Fruit fly (Drosophila melanogaster) whole organism, embryonic: ENCODE measurements around the gene CG14795.

Experiments
- Awh ChIP-seq: fragments of 200-800 bp; sonication (Bioruptor generic); IDR thresholded peaks from 2 replicates; pipeline ENCODE4, ENCODE4 v1.3.6; 2022; ENCODE audit warnings: missing biosample characterization, missing genetic modification characterization
- CG1024 ChIP-seq: fragments of 200-800 bp; sonication (Bioruptor generic); IDR thresholded peaks from 2 replicates; pipeline ENCODE4 v1.3.6; 2022; ENCODE audit warnings: missing biosample characterization, missing genetic modification characterization
- CG13123 ChIP-seq: fragments of 200-800 bp; sonication (Bioruptor generic); optimal IDR thresholded peaks from 2 replicates; lab custom pipeline; 2016; ENCODE audit warnings: missing biosample characterization, missing genetic modification characterization
- CG13296 ChIP-seq: fragments of 200-800 bp; sonication (Bioruptor generic); optimal IDR thresholded peaks from 3 replicates; lab custom pipeline; 2018; ENCODE audit warnings: missing biosample characterization, mild to moderate bottlenecking, missing genetic modification characterization
- CG17361 ChIP-seq: fragments of 200-800 bp; sonication (Bioruptor generic); IDR thresholded peaks from 3 replicates; pipeline ENCODE4 v1.3.6; 2022; ENCODE audit warnings: missing biosample characterization, missing genetic modification characterization
- CG1792 ChIP-seq: fragments of 200-800 bp; sonication (Bioruptor generic); optimal IDR thresholded peaks from 2 replicates; lab custom pipeline; 2016; ENCODE audit warnings: missing biosample characterization, missing genetic modification characterization
- CG2116 ChIP-seq: fragments of 200-800 bp; sonication (Bioruptor generic); optimal IDR thresholded peaks from 3 replicates; lab custom pipeline; 2018; ENCODE audit warnings: missing biosample characterization, mild to moderate bottlenecking, missing genetic modification characterization
- CG2120 ChIP-seq: fragments of 200-800 bp; sonication (Bioruptor generic); optimal IDR thresholded peaks from 3 replicates; lab custom pipeline; 2016; ENCODE audit warnings: missing biosample characterization, missing genetic modification characterization
- CG8359 ChIP-seq: fragments of 200-800 bp; sonication (Bioruptor generic); optimal IDR thresholded peaks from 2 replicates; lab custom pipeline; 2017; ENCODE audit warnings: missing biosample characterization, mild to moderate bottlenecking, missing genetic modification characterization, borderline replicate concordance
- CG9609 ChIP-seq: fragments of 200-800 bp; sonication (Bioruptor generic); optimal IDR thresholded peaks from 3 replicates; lab custom pipeline; 2016; ENCODE audit warnings: missing biosample characterization, missing genetic modification characterization
- CHES-1-like ChIP-seq: fragments of 200-800 bp; sonication (Bioruptor generic); optimal IDR thresholded peaks from 2 replicates; lab custom pipeline; 2016; ENCODE audit warnings: missing biosample characterization, missing genetic modification characterization
- D ChIP-seq, 2 experiments: fragments of 200-800 bp in 1 of 2; fragments of >200 bp in 1 of 2; sonication (Bioruptor generic) in 1 of 2; optimal IDR thresholded peaks; 2 replicates in 1 of 2; 3 replicates in 1 of 2; lab custom pipeline; 2017; ENCODE audit warnings: mild to moderate bottlenecking in 1 of 2, missing biosample characterization in 1 of 2, missing genetic modification characterization in 1 of 2, missing genetic modification reagents in 1 of 2
- Dbx ChIP-seq: fragments of 200-800 bp; sonication (Bioruptor generic); IDR thresholded peaks from 3 replicates; pipeline ENCODE4 v1.3.6; 2022; ENCODE audit warnings: missing biosample characterization, missing genetic modification characterization
- Eip74EF ChIP-seq, 2 experiments: fragments of 200-800 bp in 1 of 2; fragments of >200 bp in 1 of 2; sonication (Bioruptor generic) in 1 of 2; optimal IDR thresholded peaks; 2 replicates each; lab custom pipeline; 2017 to 2019; ENCODE audit warnings: missing biosample characterization in 2 of 2, missing genetic modification characterization in 2 of 2, mild to moderate bottlenecking in 1 of 2, moderate library complexity in 1 of 2
- HLH4C ChIP-seq: fragments of 200-800 bp; sonication (Bioruptor generic); IDR thresholded peaks from 3 replicates; pipeline ENCODE4 v1.3.6; 2022; ENCODE audit warnings: missing biosample characterization, missing genetic modification characterization; ENCODE audit not compliant: partially characterized antibody
- HLH54F ChIP-seq: fragments of 200-800 bp; sonication (Bioruptor generic); optimal IDR thresholded peaks from 3 replicates; lab custom pipeline; 2016; ENCODE audit warnings: missing biosample characterization, missing genetic modification characterization
- Hand ChIP-seq: fragments of 200-800 bp; sonication (Bioruptor generic); optimal IDR thresholded peaks from 2 replicates; lab custom pipeline; 2017; ENCODE audit warnings: mild to moderate bottlenecking, missing biosample characterization, missing genetic modification reagents, missing genetic modification characterization
- Hmx ChIP-seq: fragments of 200-800 bp; sonication (Bioruptor generic); optimal IDR thresholded peaks from 2 replicates; lab custom pipeline; 2016; ENCODE audit warnings: missing biosample characterization, missing genetic modification characterization
- Lpt ChIP-seq: fragments of >200 bp; optimal IDR thresholded peaks from 2 replicates; lab custom pipeline; 2018; ENCODE audit warnings: missing biosample characterization, missing genetic modification characterization
- NFAT ChIP-seq: fragments of 200-800 bp; sonication (Bioruptor generic); IDR thresholded peaks from 2 replicates; pipeline ENCODE4 v1.3.6; 2022; ENCODE audit warnings: missing biosample characterization, missing genetic modification characterization
- NK7.1 ChIP-seq: fragments of 200-800 bp; sonication (Bioruptor generic); optimal IDR thresholded peaks from 3 replicates; lab custom pipeline; 2016; ENCODE audit warnings: missing biosample characterization, missing genetic modification characterization
- Nf-YA ChIP-seq: fragments of 200-800 bp; sonication (Bioruptor generic); IDR thresholded peaks from 2 replicates; pipeline ENCODE4 v1.3.6; 2022; ENCODE audit warnings: missing biosample characterization, missing genetic modification characterization
- Opbp ChIP-seq: fragments of 200-800 bp; sonication (Bioruptor generic); IDR thresholded peaks from 3 replicates; pipeline ENCODE4 v1.3.6; 2022; ENCODE audit warnings: missing biosample characterization, missing genetic modification characterization; ENCODE audit not compliant: partially characterized antibody
- TFAM ChIP-seq: fragments of 200-800 bp; sonication (Bioruptor generic); optimal IDR thresholded peaks from 2 replicates; lab custom pipeline; 2017; ENCODE audit warnings: missing biosample characterization, missing genetic modification characterization, inconsistent platforms
- abd-A ChIP-seq: fragments of 200-800 bp; sonication (Bioruptor generic); optimal IDR thresholded peaks from 3 replicates; lab custom pipeline; 2019; ENCODE audit warnings: missing biosample characterization, mild to moderate bottlenecking, missing genetic modification characterization, moderate library complexity
- amos ChIP-seq: fragments of 200-800 bp; sonication (Bioruptor generic); IDR thresholded peaks from 2 replicates; pipeline ENCODE4 v1.3.6; 2022; ENCODE audit warnings: missing biosample characterization, missing genetic modification characterization; ENCODE audit not compliant: partially characterized antibody
- bbx ChIP-seq: fragments of 200-800 bp; sonication (Bioruptor generic); IDR thresholded peaks from 2 replicates; pipeline ENCODE4 v1.3.6; 2022; ENCODE audit warnings: missing biosample characterization, missing genetic modification characterization; ENCODE audit not compliant: partially characterized antibody
- bigmax ChIP-seq: fragments of 200-800 bp; sonication (Bioruptor generic); optimal IDR thresholded peaks from 2 replicates; lab custom pipeline; 2018; ENCODE audit warnings: missing biosample characterization, mild to moderate bottlenecking, missing genetic modification characterization
- croc ChIP-seq: fragments of 200-800 bp; sonication (Bioruptor generic); conservative IDR thresholded peaks from 3 replicates; pipeline ENCODE4 v1.3.6; 2022; ENCODE audit warnings: missing biosample characterization, missing genetic modification characterization
- crp ChIP-seq, 2 experiments: fragments of 200-800 bp; sonication (Bioruptor generic); optimal IDR thresholded peaks; 2 replicates in 1 of 2; 3 replicates in 1 of 2; lab custom pipeline; 2017; ENCODE audit warnings: missing biosample characterization in 2 of 2, missing genetic modification characterization in 2 of 2, mild to moderate bottlenecking in 1 of 2, moderate library complexity in 1 of 2
- dimm ChIP-seq: fragments of 200-800 bp; sonication (Bioruptor generic); IDR thresholded peaks from 2 replicates; pipeline ENCODE4 v1.3.6; 2022; ENCODE audit warnings: missing biosample characterization, missing genetic modification characterization
- dpn ChIP-seq, 2 experiments: fragments of 200-800 bp; sonication (Bioruptor generic); optimal IDR thresholded peaks; 3 replicates each; lab custom pipeline; 2016; ENCODE audit warnings: missing biosample characterization in 2 of 2, missing genetic modification characterization in 2 of 2
- dysf ChIP-seq: fragments of 200-800 bp; sonication (Bioruptor generic); IDR thresholded peaks from 3 replicates; pipeline ENCODE4 v1.3.6; 2022; ENCODE audit warnings: missing biosample characterization, missing genetic modification characterization
- fd3F ChIP-seq: fragments of 200-800 bp; sonication (Bioruptor generic); optimal IDR thresholded peaks from 2 replicates; lab custom pipeline; 2018; ENCODE audit warnings: missing biosample characterization, mild to moderate bottlenecking, missing genetic modification characterization, moderate library complexity
- ftz-f1 ChIP-seq: fragments of 200-800 bp; sonication (Bioruptor generic); optimal IDR thresholded peaks from 2 replicates; lab custom pipeline; 2016; ENCODE audit warnings: missing biosample characterization, missing genetic modification characterization
- hbn ChIP-seq: fragments of 200-800 bp; sonication (Bioruptor generic); IDR thresholded peaks from 2 replicates; pipeline ENCODE4 v1.3.6; 2022; ENCODE audit warnings: missing biosample characterization, missing genetic modification characterization; ENCODE audit not compliant: partially characterized antibody
- kah ChIP-seq: fragments of 200-800 bp; sonication (Bioruptor generic); optimal IDR thresholded peaks from 2 replicates; lab custom pipeline; 2018; ENCODE audit warnings: missing biosample characterization, mild to moderate bottlenecking, missing genetic modification characterization
- kay ChIP-seq: fragments of 200-800 bp; sonication (Bioruptor generic); optimal IDR thresholded peaks from 2 replicates; lab custom pipeline; 2016; ENCODE audit warnings: missing biosample characterization, missing genetic modification characterization
- lab ChIP-seq: fragments of 200-800 bp; sonication (Bioruptor generic); optimal IDR thresholded peaks from 3 replicates; lab custom pipeline; 2017; ENCODE audit warnings: missing biosample characterization, missing genetic modification characterization, mild to moderate bottlenecking, moderate library complexity, missing genetic modification reagents
- lilli ChIP-seq: fragments of 200-800 bp; sonication (Bioruptor generic); optimal IDR thresholded peaks from 3 replicates; lab custom pipeline; 2016; ENCODE audit warnings: missing biosample characterization, missing genetic modification characterization
- lmd ChIP-seq: fragments of 200-800 bp; sonication (Bioruptor generic); IDR thresholded peaks from 2 replicates; pipeline ENCODE4 v1.3.6; 2022; ENCODE audit warnings: missing biosample characterization, missing genetic modification characterization
- odd ChIP-seq: fragments of 200-800 bp; sonication (Bioruptor generic); optimal IDR thresholded peaks from 2 replicates; lab custom pipeline; 2017; ENCODE audit warnings: missing biosample characterization, mild to moderate bottlenecking, missing genetic modification characterization
- otp ChIP-seq: fragments of 200-800 bp; sonication (Bioruptor generic); IDR thresholded peaks from 3 replicates; pipeline ENCODE4, ENCODE4 v1.3.6; 2022; ENCODE audit warnings: missing biosample characterization, missing genetic modification characterization
- pum ChIP-seq: fragments of 200-800 bp; sonication (Bioruptor generic); optimal IDR thresholded peaks from 2 replicates; lab custom pipeline; 2016; ENCODE audit warnings: missing biosample characterization, missing genetic modification characterization
- sima ChIP-seq: fragments of 200-800 bp; sonication (Bioruptor generic); optimal IDR thresholded peaks from 2 replicates; lab custom pipeline; 2016; ENCODE audit warnings: missing biosample characterization, missing genetic modification characterization
- sisA ChIP-seq: fragments of 200-800 bp; sonication (Bioruptor generic); IDR thresholded peaks from 2 replicates; pipeline ENCODE4 v1.3.6; 2022; ENCODE audit warnings: missing biosample characterization, missing genetic modification characterization
- so ChIP-seq: fragments of 200-800 bp; sonication (Bioruptor generic); IDR thresholded peaks from 3 replicates; pipeline ENCODE4 v1.3.6; 2022; ENCODE audit warnings: missing biosample characterization, missing genetic modification characterization
- toy ChIP-seq: fragments of 200-800 bp; sonication (Bioruptor generic); IDR thresholded peaks from 2 replicates; pipeline ENCODE4 v1.3.6; 2022; ENCODE audit warnings: missing biosample characterization, missing genetic modification characterization
- zen ChIP-seq: fragments of 200-800 bp; sonication (Bioruptor generic); optimal IDR thresholded peaks from 3 replicates; lab custom pipeline; 2018; ENCODE audit warnings: missing biosample characterization, mild to moderate bottlenecking, missing genetic modification characterization, moderate library complexity

The CG14795 gene

dm6 chrX:1470562-1470961, 42.0 kb downstream of the CG14795 start, which contains the start of gene pck (continued):
- TF ChIP-seq kah (GFP tag; lab: Kevin White, UChicago) (no peak), CG8359 (GFP tag; lab: Kevin White, UChicago) (no peak), CG2120 (GFP tag; lab: Kevin White, UChicago) (peak; percentile 82), CG1024 (GFP tag; lab: Robert Waterston, UW) (peak; percentile 56), CHES-1-like (GFP tag; lab: Kevin White, UChicago) (peak; percentile 22), TFAM (no peak), Nf-YA (GFP tag; lab: Robert Waterston, UW) (no peak), sisA (GFP tag; lab: Robert Waterston, UW) (peak; percentile 70), CG2116 (peak; percentile 78), CG9609 (GFP tag; lab: Kevin White, UChicago) (peak; percentile 66), Hand (GFP tag; lab: Kevin White, UChicago) (no peak), HLH4C (GFP tag; lab: Robert Waterston, UW) (peak; percentile 56; the same call in 2 of the 3 replicates), toy (GFP tag; lab: Robert Waterston, UW) (no peak), CG13296 (GFP tag; lab: Kevin White, UChicago) (peak; percentile 25), lmd (GFP tag; lab: Robert Waterston, UW) (peak; percentile 44; the same call in 1 of the 2 replicates), NFAT (peak; percentile 59), zen (tag; lab: Kevin White, UChicago) (peak; percentile 45), hbn (GFP tag; lab: Robert Waterston, UW) (peak; percentile 41; the same call in 1 of the 2 replicates), sima (GFP tag; lab: Kevin White, UChicago) (no peak), Opbp (GFP tag; lab: Robert Waterston, UW) (0 out of 3 replicates have a peak, but pooled peaks have one; percentile 40), amos (GFP tag; lab: Robert Waterston, UW) (peak; percentile 39; the same call in 1 of the 2 replicates), Eip74EF (GFP tag; optimal IDR thresholded peaks at IDR 0.05; lab: Kevin White, UChicago) (no peak), croc (no peak), D (optimal IDR thresholded peaks at IDR 0.05; lab: Kevin White, UChicago) (no peak), D (GFP tag; optimal IDR thresholded peaks at IDR 0.05; lab: Kevin White, UChicago) (no peak), Hmx (GFP tag; lab: Kevin White, UChicago) (no peak), NK7.1 (GFP tag; lab: Kevin White, UChicago) (no peak), fd3F (GFP tag; lab: Kevin White, UChicago) (no peak), ftz-f1 (no peak), CG1792 (peak; percentile 36), otp (GFP tag; lab: Robert Waterston, UW) (no peak), pum (GFP tag; lab: Kevin White, UChicago) (peak; percentile 65), Awh (GFP tag; lab: Robert Waterston, UW) (0 out of 2 replicates have a peak, but pooled peaks have one; percentile 33), crp (GFP tag; optimal IDR thresholded peaks at IDR 0.05; lab: Kevin White, UChicago) (peak in 1 of 2 experiments; percentile 37), dpn (GFP tag; optimal IDR thresholded peaks at IDR 0.05; lab: Kevin White, UChicago) (peak; percentile 61 to 80), dimm (no peak), CG17361 (GFP tag; lab: Robert Waterston, UW) (peak; percentile 48; the same call in 1 of the 3 replicates), dysf (GFP tag; lab: Robert Waterston, UW) (peak; percentile 51; the same call in 1 of the 3 replicates), HLH54F (GFP tag; lab: Kevin White, UChicago) (peak; percentile 53), CG13123 (GFP tag; lab: Kevin White, UChicago) (peak; percentile 52), lab (peak; percentile 74), so (GFP tag; lab: Robert Waterston, UW) (0 out of 3 replicates have a peak, but pooled peaks have one; percentile 56), lilli (peak; percentile 85), Dbx (GFP tag; lab: Robert Waterston, UW) (peak; percentile 59; the same call in 2 of the 3 replicates), bigmax (GFP tag; lab: Kevin White, UChicago) (no peak), bbx (GFP tag; lab: Robert Waterston, UW) (no peak), abd-A (tag; lab: Kevin White, UChicago) (no peak), kay (GFP tag; lab: Kevin White, UChicago) (peak; percentile 34), odd (no peak), Lpt (GFP tag; lab: Kevin White, UChicago) (no peak)
